Worm (Caenorhabditis elegans): ENCODE results near the gene T16A1.10.

ce11 chrII:2122762-2123161 is 30.9 kb upstream of the T16A1.10 start:
- no peak for TF ChIP-seq jun-1 (tag; optimal IDR thresholded peaks at IDR 0.05)
- TF ChIP-seq ceh-82 (tag; optimal IDR thresholded peaks at IDR 0.05) = no peak
- TF ChIP-seq snpc-4 (tag; optimal IDR thresholded peaks at IDR 0.05) = no peak
- no peak for TF ChIP-seq ztf-11 (tag; optimal IDR thresholded peaks at IDR 0.05)
- TF ChIP-seq mab-9 (GFP tag; IDR thresholded peaks at IDR 0.05) = no peak
- no peak for TF ChIP-seq sox-4 (tag; optimal IDR thresholded peaks at IDR 0.05)
- TF ChIP-seq fkh-10 (GFP tag; optimal IDR thresholded peaks at IDR 0.05) = no peak
- no peak for TF ChIP-seq ces-1 (GFP tag; optimal IDR thresholded peaks at IDR 0.05)

All from whole organism, L1 larva.